Worm (Caenorhabditis elegans) whole organism, midembryonic: ENCODE measurements around the gene Y73B6BL.47.

ENCODE experiments used
- T22C8.4 ChIP-seq: fragments of 200-800 bp; sonication (Bioruptor generic); IDR thresholded peaks from 2 replicates; pipeline ENCODE4 v1.3.6; 2022; ENCODE audit warnings: missing genetic modification characterization, missing compliant biosample characterization
- flt-1 ChIP-seq: fragments of 200-800 bp; sonication (Bioruptor generic); IDR thresholded peaks from 2 replicates; pipeline ENCODE4 v1.3.6; 2022; ENCODE audit warnings: missing genetic modification characterization, missing compliant biosample characterization
- med-1 ChIP-seq: sonication (generic microtip); optimal IDR thresholded peaks from 2 replicates; lab custom pipeline; 2017; ENCODE audit warnings: missing genetic modification characterization, mild to moderate bottlenecking, missing compliant biosample characterization, antibody characterized with exemption, missing genetic modification reagents; ENCODE audit not compliant: insufficient read depth
- ztf-29 ChIP-seq: fragments of 200-800 bp; sonication (Bioruptor generic); IDR thresholded peaks from 2 replicates; pipeline ENCODE4 v1.3.6; 2022; ENCODE audit warnings: missing genetic modification reagents, missing genetic modification characterization, missing compliant biosample characterization

DNA sequence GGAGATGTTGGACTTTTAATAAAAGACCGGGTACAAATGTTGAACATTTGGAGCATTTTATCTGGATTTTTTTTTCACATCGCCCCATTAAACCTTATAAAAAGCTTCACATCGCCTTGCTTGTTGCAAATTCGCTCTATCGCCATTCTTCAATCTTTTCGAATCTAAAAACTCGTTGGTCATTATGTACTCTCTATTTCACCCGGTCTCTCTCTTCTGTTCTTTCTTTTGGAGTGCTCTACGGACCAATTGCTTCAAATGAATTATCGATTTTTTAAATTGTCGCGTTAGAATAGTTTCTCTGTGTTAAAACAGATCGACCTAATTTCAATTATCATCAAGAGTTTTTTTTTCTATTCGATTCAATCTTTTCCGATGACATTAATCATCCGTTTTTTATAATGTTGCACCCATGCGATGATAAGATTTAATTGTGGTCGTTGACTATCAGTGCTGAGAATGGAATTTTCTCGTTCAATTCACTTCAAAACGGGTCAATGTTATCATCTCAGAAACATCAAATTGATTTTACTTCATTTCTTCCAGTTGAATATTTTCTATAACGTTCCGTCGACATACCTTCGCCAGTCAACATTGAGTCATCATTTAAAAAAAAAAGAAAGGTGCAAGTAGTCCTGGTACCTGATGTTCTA is 34.3 kb upstream of the Y73B6BL.47 start:
- TF ChIP-seq T22C8.4 (GFP tag; lab: Robert Waterston, UW): no peak
- TF ChIP-seq med-1 (GFP tag; lab: Kevin White, UChicago): no peak
- TF ChIP-seq flt-1 (GFP tag; lab: Robert Waterston, UW): no peak
- no peak for TF ChIP-seq ztf-29 (GFP tag; lab: Robert Waterston, UW)
